Worm (Caenorhabditis elegans) whole organism, midembryonic: ENCODE measurements around the gene B0545.4.
"Not testable (repeated sequence)": the region's sequence is repeated elsewhere in the genome, so short reads cannot be mapped to it uniquely, and the experiment has no call there.

Source experiments
- T22C8.4 ChIP-seq: fragments of 200-800 bp; sonication (Bioruptor generic); IDR thresholded peaks from 2 replicates; pipeline ENCODE4 v1.3.6; 2022; ENCODE audit warnings: missing genetic modification characterization, missing compliant biosample characterization
- cog-1 ChIP-seq: sonication (generic microtip); optimal IDR thresholded peaks from 2 replicates; lab custom pipeline; 2016; ENCODE audit warnings: missing genetic modification characterization, missing compliant biosample characterization
- flt-1 ChIP-seq: fragments of 200-800 bp; sonication (Bioruptor generic); IDR thresholded peaks from 2 replicates; pipeline ENCODE4 v1.3.6; 2022; ENCODE audit warnings: missing genetic modification characterization, missing compliant biosample characterization
- klf-2 ChIP-seq: fragments of 200-800 bp; sonication (Bioruptor generic); conservative IDR thresholded peaks from 2 replicates; pipeline ENCODE4 v1.3.6; 2022; ENCODE audit warnings: missing genetic modification reagents, missing genetic modification characterization, missing compliant biosample characterization
- med-1 ChIP-seq: sonication (generic microtip); optimal IDR thresholded peaks from 2 replicates; lab custom pipeline; 2017; ENCODE audit warnings: missing genetic modification characterization, mild to moderate bottlenecking, missing compliant biosample characterization, antibody characterized with exemption, missing genetic modification reagents; ENCODE audit not compliant: insufficient read depth
- ref-1 ChIP-seq: fragments of 200-800 bp; sonication (Bioruptor generic); conservative IDR thresholded peaks from 2 replicates; pipeline ENCODE4 v1.3.6; 2022; ENCODE audit warnings: missing genetic modification reagents, missing genetic modification characterization, missing compliant biosample characterization
- tab-1 ChIP-seq: fragments of 200-800 bp; sonication (Bioruptor generic); IDR thresholded peaks from 2 replicates; pipeline ENCODE4 v1.3.6; 2022; ENCODE audit warnings: missing genetic modification characterization, missing compliant biosample characterization
- ztf-23 ChIP-seq: fragments of 200-800 bp; sonication (Bioruptor generic); IDR thresholded peaks from 2 replicates; pipeline ENCODE4 v1.3.6; 2022; ENCODE audit warnings: missing genetic modification reagents, missing genetic modification characterization, missing compliant biosample characterization
- ztf-29 ChIP-seq: fragments of 200-800 bp; sonication (Bioruptor generic); IDR thresholded peaks from 2 replicates; pipeline ENCODE4 v1.3.6; 2022; ENCODE audit warnings: missing genetic modification reagents, missing genetic modification characterization, missing compliant biosample characterization

Gene B0545.4

ce11 chrIV:76070-76469, 33.1 kb downstream of the B0545.4 start, which contains the start of gene T05C7.8:
TSS of gene T05C7.8 (plus strand) at chrIV:76370.
- TF ChIP-seq T22C8.4 (GFP tag; lab: Robert Waterston, UW) = no peak
- TF ChIP-seq klf-2 (GFP tag; lab: Robert Waterston, UW) = no peak
- TF ChIP-seq ztf-29 (GFP tag; lab: Robert Waterston, UW) = no peak
- TF ChIP-seq cog-1 (tag; lab: Kevin White, UChicago) = no peak
- TF ChIP-seq flt-1 (GFP tag; lab: Robert Waterston, UW) = no peak
- no peak for TF ChIP-seq ref-1 (GFP tag; lab: Robert Waterston, UW)
- no peak for TF ChIP-seq ztf-23
- TF ChIP-seq med-1 = no peak
- TF ChIP-seq tab-1 (GFP tag; lab: Robert Waterston, UW) = no peak

DNA sequence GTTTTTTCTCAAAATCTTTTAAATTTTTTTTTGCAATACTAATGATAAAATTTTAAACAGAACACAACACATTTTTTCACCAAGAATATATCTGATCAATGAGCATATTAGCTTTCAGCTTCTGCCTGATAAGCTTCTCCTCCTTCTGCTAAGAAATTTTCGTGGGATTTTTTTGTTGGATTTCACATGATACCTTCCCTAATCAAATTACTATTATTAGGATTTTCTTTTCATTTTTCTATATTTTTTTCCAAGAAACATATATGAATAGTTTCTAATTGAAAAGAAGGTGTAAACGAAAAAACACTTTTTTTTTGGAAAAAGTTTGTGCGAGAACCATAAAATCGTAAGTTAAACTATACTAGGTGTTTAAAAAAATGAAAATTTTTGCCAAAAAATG, 36.0 kb downstream of the B0545.4 start:
- TF ChIP-seq T22C8.4 (GFP tag; lab: Robert Waterston, UW) (no peak), ztf-23 (no peak), flt-1 (GFP tag; lab: Robert Waterston, UW) (no peak), ztf-29 (GFP tag; lab: Robert Waterston, UW) (no peak), med-1 (no peak), ref-1 (GFP tag; lab: Robert Waterston, UW) (no peak), klf-2 (GFP tag; lab: Robert Waterston, UW) (no peak), tab-1 (GFP tag; lab: Robert Waterston, UW) (no peak), cog-1 (tag; lab: Kevin White, UChicago) (no peak)

ce11 chrIV:71266-71665, 37.9 kb downstream of the B0545.4 start:
- TF ChIP-seq cog-1 (tag; lab: Kevin White, UChicago) (no peak), ref-1 (GFP tag; lab: Robert Waterston, UW) (no peak), tab-1 (GFP tag; lab: Robert Waterston, UW) (no peak), ztf-23 (no peak), ztf-29 (GFP tag; lab: Robert Waterston, UW) (no peak), med-1 (no peak), T22C8.4 (GFP tag; lab: Robert Waterston, UW) (no peak)

DNA sequence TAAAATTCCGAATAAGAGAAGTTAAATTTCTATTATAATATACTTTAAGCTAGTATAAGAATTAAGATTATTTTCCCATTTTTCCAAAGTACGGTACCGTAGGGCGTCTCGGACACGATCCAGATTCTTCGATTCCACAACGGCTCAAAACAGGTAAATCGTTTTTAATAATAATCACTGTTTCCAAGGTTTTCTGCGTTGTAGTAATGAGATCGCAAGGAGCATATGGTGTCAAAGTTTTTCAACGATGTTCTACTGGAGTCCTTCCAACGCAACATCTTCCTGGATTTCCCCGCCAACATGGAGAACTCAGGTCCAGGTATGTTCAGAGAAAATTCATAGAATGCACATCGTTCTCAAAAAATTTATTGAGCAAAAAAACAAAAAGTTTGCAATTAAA, 47.8 kb downstream of the B0545.4 start, which contains the start of gene T05C7.7:
TSS of gene T05C7.7 (plus strand) at position 301 of the 400 bp plus-strand sequence.
- not testable (repeated sequence) for TF ChIP-seq klf-2, ztf-29, flt-1 (GFP tag; lab: Robert Waterston, UW)
